Worm (Caenorhabditis elegans) whole organism, midembryonic: ENCODE results near the gene xbx-6.

Source experiments
- cog-1 ChIP-seq: sonication (generic microtip); optimal IDR thresholded peaks from 2 replicates; lab custom pipeline; 2016; ENCODE audit warnings: missing genetic modification characterization, missing compliant biosample characterization
- klf-2 ChIP-seq: fragments of 200-800 bp; sonication (Bioruptor generic); conservative IDR thresholded peaks from 2 replicates; pipeline ENCODE4 v1.3.6; 2022; ENCODE audit warnings: missing genetic modification reagents, missing genetic modification characterization, missing compliant biosample characterization
- med-1 ChIP-seq: sonication (generic microtip); optimal IDR thresholded peaks from 2 replicates; lab custom pipeline; 2017; ENCODE audit warnings: missing genetic modification characterization, mild to moderate bottlenecking, missing compliant biosample characterization, antibody characterized with exemption, missing genetic modification reagents; ENCODE audit not compliant: insufficient read depth
- ref-1 ChIP-seq: fragments of 200-800 bp; sonication (Bioruptor generic); conservative IDR thresholded peaks from 2 replicates; pipeline ENCODE4 v1.3.6; 2022; ENCODE audit warnings: missing genetic modification reagents, missing genetic modification characterization, missing compliant biosample characterization

DNA sequence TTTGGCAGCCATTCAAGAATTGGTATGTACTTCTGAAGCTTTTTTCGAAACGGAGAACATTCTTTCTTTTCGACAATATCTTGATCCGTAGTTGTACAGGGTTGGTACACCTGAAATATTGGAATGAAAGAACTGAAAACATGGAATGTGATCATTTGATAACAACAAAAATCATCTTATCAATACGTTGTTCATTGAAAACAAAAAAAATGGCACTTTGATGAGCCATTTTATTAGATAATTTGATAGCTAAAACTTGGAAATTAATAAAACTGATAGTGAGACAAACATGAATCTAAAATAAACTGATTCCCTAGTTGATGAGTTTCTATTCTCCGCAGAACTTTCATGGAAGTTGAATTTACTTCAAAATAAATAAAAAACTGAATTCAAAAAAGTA, 30.4 kb upstream of the xbx-6 start:
- no peak for TF ChIP-seq cog-1 (tag; lab: Kevin White, UChicago)
- TF ChIP-seq ref-1 (GFP tag; lab: Robert Waterston, UW), result no peak
- no peak for TF ChIP-seq med-1 (GFP tag; lab: Kevin White, UChicago)
- no peak for TF ChIP-seq klf-2
